Fruit fly (Drosophila melanogaster): ENCODE results near the gene rump.

rump gene

dm6 chr3R:9459385-9460285 lies 50.5 kb downstream of the rump start (continued):
- no peak for TF ChIP-seq CG31365 (tag; optimal IDR thresholded peaks at IDR 0.05)
- no peak for TF ChIP-seq D (optimal IDR thresholded peaks at IDR 0.05)
- TF ChIP-seq D (GFP tag; optimal IDR thresholded peaks at IDR 0.05), result peak; percentile 41
- no peak for TF ChIP-seq Spps (tag; optimal IDR thresholded peaks at IDR 0.05)
- peak; percentile 31 for TF ChIP-seq CG8281 (tag; optimal IDR thresholded peaks at IDR 0.05)
- TF ChIP-seq cwo (GFP tag; optimal IDR thresholded peaks at IDR 0.05), result peak; percentile 78
- TF ChIP-seq Dad (GFP tag; optimal IDR thresholded peaks at IDR 0.05), result peak; percentile 23
- peak; percentile 34 for TF ChIP-seq sqz (GFP tag; optimal IDR thresholded peaks at IDR 0.05)
- no peak for TF ChIP-seq HLHmδ (GFP tag; optimal IDR thresholded peaks at IDR 0.05)
- TF ChIP-seq slou (GFP tag; optimal IDR thresholded peaks at IDR 0.05), result no peak
- TF ChIP-seq fd96Cb (tag; optimal IDR thresholded peaks at IDR 0.05), result peak; percentile 46
- no peak for TF ChIP-seq H15 (GFP tag; IDR thresholded peaks at IDR 0.05)
- TF ChIP-seq Myb (GFP tag; optimal IDR thresholded peaks at IDR 0.05), result peak; percentile 27
- peak; percentile 74 for TF ChIP-seq Fer3 (tag; optimal IDR thresholded peaks at IDR 0.05)
- TF ChIP-seq CG4360 (GFP tag; IDR thresholded peaks at IDR 0.05), result no peak
- TF ChIP-seq CG6254 (GFP tag; optimal IDR thresholded peaks at IDR 0.05), result no peak
- peak; percentile 43 for TF ChIP-seq zfh2 (GFP tag; optimal IDR thresholded peaks at IDR 0.05)
- peak; percentile 54 for TF ChIP-seq Side (GFP tag; optimal IDR thresholded peaks at IDR 0.05)
- no peak for TF ChIP-seq knrl (GFP tag; IDR thresholded peaks at IDR 0.05; ENCODE audit: partially characterized antibody)
- TF ChIP-seq CG11247 (GFP tag; IDR thresholded peaks at IDR 0.05), result peak; percentile 53; the same call in 1 of the 2 replicates
- TF ChIP-seq ttk (GFP tag; IDR thresholded peaks at IDR 0.05), result peak; percentile 58; the same call in 1 of the 2 replicates
- TF ChIP-seq C15 (GFP tag; IDR thresholded peaks at IDR 0.05), result no peak
- peak in 1 of 2 experiments; percentile 40 for TF ChIP-seq Pdp1 (GFP tag; optimal IDR thresholded peaks at IDR 0.05)
- no peak for TF ChIP-seq chinmo (GFP tag; IDR thresholded peaks at IDR 0.05; ENCODE audit: partially characterized antibody)
- TF ChIP-seq Lim3 (GFP tag; IDR thresholded peaks at IDR 0.05), result no peak
- no peak for TF ChIP-seq Sry-δ (GFP tag; optimal IDR thresholded peaks at IDR 0.05)
- TF ChIP-seq gsb (GFP tag; IDR thresholded peaks at IDR 0.05), result peak; percentile 30; the same call in 1 of the 2 replicates
- TF ChIP-seq Doc2 (GFP tag; IDR thresholded peaks at IDR 0.05), result no peak
- TF ChIP-seq trem (tag; optimal IDR thresholded peaks at IDR 0.05), result peak; percentile 18
- TF ChIP-seq CG7786 (GFP tag; optimal IDR thresholded peaks at IDR 0.05), result peak; percentile 49
- no peak for TF ChIP-seq pan (optimal IDR thresholded peaks at IDR 0.05)
- peak in 1 of 2 experiments; percentile 59 for TF ChIP-seq pan (GFP tag; optimal IDR thresholded peaks at IDR 0.05 in 1 of 2, IDR thresholded peaks at IDR 0.05 in 1 of 2)
- TF ChIP-seq dmrt99B (tag; optimal IDR thresholded peaks at IDR 0.05), result peak; percentile 79
- no peak for TF ChIP-seq NFAT (GFP tag; IDR thresholded peaks at IDR 0.05)
- TF ChIP-seq Taf1 (GFP tag; IDR thresholded peaks at IDR 0.05), result no peak
- no peak for TF ChIP-seq sr (GFP tag; IDR thresholded peaks at IDR 0.05)
- peak; percentile 72; the same call in 2 of the 3 replicates for TF ChIP-seq CG11695 (GFP tag; IDR thresholded peaks at IDR 0.05)
- peak; percentile 27 for TF ChIP-seq CG14710 (tag; optimal IDR thresholded peaks at IDR 0.05)
- TF ChIP-seq pfk (GFP tag; optimal IDR thresholded peaks at IDR 0.05), result no peak
- no peak for TF ChIP-seq Dp (GFP tag; optimal IDR thresholded peaks at IDR 0.05)
- no peak for TF ChIP-seq Mad (GFP tag; optimal IDR thresholded peaks at IDR 0.05)
- TF ChIP-seq Dip3 (GFP tag; optimal IDR thresholded peaks at IDR 0.05), result peak; percentile 40
- no peak for TF ChIP-seq bowl (GFP tag; IDR thresholded peaks at IDR 0.05)
- peak; percentile 60 for TF ChIP-seq exex (tag; optimal IDR thresholded peaks at IDR 0.05)
- peak; percentile 27; the same call in 1 of the 3 replicates for TF ChIP-seq Aef1 (GFP tag; IDR thresholded peaks at IDR 0.05)
- no peak for TF ChIP-seq sima (GFP tag; optimal IDR thresholded peaks at IDR 0.05)
- peak; percentile 20 for TF ChIP-seq Chrac-16 (GFP tag; optimal IDR thresholded peaks at IDR 0.05)
- TF ChIP-seq stwl (tag; optimal IDR thresholded peaks at IDR 0.05), result no peak
- TF ChIP-seq CG15073 (GFP tag; optimal IDR thresholded peaks at IDR 0.05), result no peak
